Worm (Caenorhabditis elegans) whole organism, L1 larva: Measurements from ENCODE around the gene C01B10.3.
"Not testable (repeated sequence)": the region's sequence is repeated elsewhere in the genome, so short reads cannot be mapped to it uniquely, and the experiment has no call there.

Experiments used
- C16A3.4 ChIP-seq: fragments of 150-350 bp; optimal IDR thresholded peaks from 2 replicates; lab custom pipeline; 2014; ENCODE audit warnings: missing biosample characterization, missing genetic modification characterization
- ama-1 ChIP-seq: fragments of 150-350 bp; optimal IDR thresholded peaks from 2 replicates; lab custom pipeline; 2014
- ceh-90 ChIP-seq: sonication (generic microtip); optimal IDR thresholded peaks from 2 replicates; lab custom pipeline; 2016; ENCODE audit warnings: missing genetic modification characterization, missing compliant biosample characterization
- efl-1 ChIP-seq, 4 experiments: fragments of 150-350 bp; optimal IDR thresholded peaks in 3 of 4; peaks in 1 of 4; 1 replicate in 1 of 4; 2 replicates in 3 of 4; lab custom pipeline; 2014; ENCODE audit warnings: missing biosample characterization in 2 of 4, missing genetic modification characterization in 2 of 4, missing genetic modification reagents in 2 of 4
- egl-27 ChIP-seq, 2 experiments: fragments of 150-350 bp in 1 of 2; sonication (generic microtip); optimal IDR thresholded peaks; 3 replicates each; lab custom pipeline; 2017 to 2018; ENCODE audit warnings: missing biosample characterization in 2 of 2, missing genetic modification characterization in 2 of 2, missing genetic modification reagents in 2 of 2
- lin-13 ChIP-seq: fragments of 150-350 bp; optimal IDR thresholded peaks from 2 replicates; lab custom pipeline; 2014; ENCODE audit warnings: missing biosample characterization, missing genetic modification reagents, missing genetic modification characterization
- lin-15B ChIP-seq: fragments of 150-350 bp; sonication (generic microtip); optimal IDR thresholded peaks from 3 replicates; lab custom pipeline; 2014; ENCODE audit warnings: missing biosample characterization, missing genetic modification characterization
- nhr-77 ChIP-seq: fragments of 150-350 bp; optimal IDR thresholded peaks from 2 replicates; lab custom pipeline; 2014; ENCODE audit warnings: missing biosample characterization, missing genetic modification characterization
- pax-3 ChIP-seq: fragments of 200-800 bp; sonication (Bioruptor generic); optimal IDR thresholded peaks from 2 replicates; lab custom pipeline; 2018; ENCODE audit warnings: mild to moderate bottlenecking, missing genetic modification characterization, moderate library complexity, missing compliant biosample characterization
- sptf-1 ChIP-seq: fragments of 150-350 bp; optimal IDR thresholded peaks from 2 replicates; lab custom pipeline; 2014; ENCODE audit warnings: missing biosample characterization, missing genetic modification characterization
- unc-130 ChIP-seq: fragments of 150-350 bp; optimal IDR thresholded peaks from 2 replicates; lab custom pipeline; 2017; ENCODE audit warnings: missing biosample characterization, missing genetic modification characterization, inconsistent platforms
- unc-62 ChIP-seq: fragments of 150-350 bp; optimal IDR thresholded peaks from 2 replicates; lab custom pipeline; 2014; ENCODE audit warnings: missing biosample characterization, missing genetic modification reagents, missing genetic modification characterization

DNA sequence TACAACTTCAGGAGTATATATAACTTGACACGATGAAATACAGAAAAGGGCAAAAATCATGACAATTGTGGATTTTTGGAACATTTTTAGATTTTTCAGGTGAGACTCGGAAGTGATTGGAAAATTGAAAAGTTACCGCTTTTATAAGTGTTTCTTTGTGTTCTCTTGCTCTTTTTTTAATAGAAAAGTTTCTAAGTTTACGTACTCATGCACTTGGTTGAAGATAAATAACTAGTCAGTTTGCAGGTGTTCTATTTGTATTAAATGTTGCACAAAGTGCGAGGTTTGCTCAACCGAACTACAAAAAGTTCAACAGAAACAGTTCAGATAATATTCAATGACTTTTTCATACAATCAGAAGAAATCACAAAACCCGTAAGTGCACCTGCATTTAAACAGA lies 26.3 kb downstream of the C01B10.3 start, which contains the start of gene nspb-3:
- TF ChIP-seq lin-13 (GFP tag; lab: Kevin White, UChicago); C16A3.4 (tag; lab: Kevin White, UChicago); ama-1 (lab: Kevin White, UChicago); lin-15B (tag; lab: Kevin White, UChicago); unc-62 (GFP tag; lab: Kevin White, UChicago); ceh-90; unc-130 (tag; lab: Kevin White, UChicago); nhr-77 (tag; lab: Kevin White, UChicago); pax-3; egl-27 (tag; optimal IDR thresholded peaks at IDR 0.05; lab: Kevin White, UChicago); sptf-1; efl-1 (optimal IDR thresholded peaks at IDR 0.05; lab: Kevin White, UChicago); efl-1 (GFP tag; optimal IDR thresholded peaks at IDR 0.05 in 1 of 2; lab: Kevin White, UChicago): not testable (repeated sequence)
